Fruit fly (Drosophila melanogaster): ENCODE measurements around the gene CG33965.

CG33965 gene

dm6 chr3L:1232582-1232981 is at the start of gene CG33965:
TSS of gene CG33965 (plus strand) at chr3L:1232882.
- TF ChIP-seq Dll (optimal IDR thresholded peaks at IDR 0.05) = no peak

dm6 chr3L:1183467-1183866 is 49.2 kb upstream of the CG33965 start:
- TF ChIP-seq Dll (optimal IDR thresholded peaks at IDR 0.05) = no peak
- TF ChIP-seq EcR (GFP tag; optimal IDR thresholded peaks at IDR 0.05) = no peak
- no peak for TF ChIP-seq psq (optimal IDR thresholded peaks at IDR 0.05)
- TF ChIP-seq CG8478 (optimal IDR thresholded peaks at IDR 0.05) = no peak
- no peak for TF ChIP-seq usp (GFP tag; optimal IDR thresholded peaks at IDR 0.05)
- TF ChIP-seq pan (optimal IDR thresholded peaks at IDR 0.05) = no peak

- TF ChIP-seq EcR (GFP tag; optimal IDR thresholded peaks at IDR 0.05) = no peak
- TF ChIP-seq Dll (optimal IDR thresholded peaks at IDR 0.05) = no peak
- TF ChIP-seq pan (optimal IDR thresholded peaks at IDR 0.05) = no peak
- TF ChIP-seq usp (GFP tag; optimal IDR thresholded peaks at IDR 0.05) = no peak
- TF ChIP-seq CG8478 (optimal IDR thresholded peaks at IDR 0.05) = no peak
- TF ChIP-seq psq (optimal IDR thresholded peaks at IDR 0.05) = no peak
Observed at dm6 chr3L:1188936-1189659, 43.6 kb upstream of the CG33965 start, which contains the start of gene CG13912. TSS of gene CG13912 (plus strand) at chr3L:1189588.

dm6 chr3L:1193123-1193844 is 39.4 kb upstream of the CG33965 start, which contains the start of gene Trhn:
TSS of gene Trhn (minus strand) at chr3L:1193173.
- TF ChIP-seq pan (optimal IDR thresholded peaks at IDR 0.05) = no peak
- no peak for TF ChIP-seq CG8478 (optimal IDR thresholded peaks at IDR 0.05)
- no peak for TF ChIP-seq usp (GFP tag; optimal IDR thresholded peaks at IDR 0.05)
- TF ChIP-seq EcR (GFP tag; optimal IDR thresholded peaks at IDR 0.05) = no peak
- TF ChIP-seq psq (optimal IDR thresholded peaks at IDR 0.05) = no peak
- no peak for TF ChIP-seq Dll (optimal IDR thresholded peaks at IDR 0.05)

dm6 chr3L:1195202-1195601 is 37.5 kb upstream of the CG33965 start, which contains the start of gene LysX:
TSS of gene LysX (minus strand) at chr3L:1195302.
- TF ChIP-seq pan (optimal IDR thresholded peaks at IDR 0.05) (no peak), Dll (optimal IDR thresholded peaks at IDR 0.05) (no peak), psq (optimal IDR thresholded peaks at IDR 0.05) (no peak), usp (GFP tag; optimal IDR thresholded peaks at IDR 0.05) (no peak), EcR (GFP tag; optimal IDR thresholded peaks at IDR 0.05) (no peak), CG8478 (optimal IDR thresholded peaks at IDR 0.05) (no peak)

- TF ChIP-seq psq (optimal IDR thresholded peaks at IDR 0.05) (no peak), usp (GFP tag; optimal IDR thresholded peaks at IDR 0.05) (no peak), Dll (optimal IDR thresholded peaks at IDR 0.05) (no peak)
Observed at dm6 chr3L:1195868-1196552, 36.7 kb upstream of the CG33965 start, which contains the start of gene Aplip1. TSS of gene Aplip1 (plus strand) at chr3L:1196317.

dm6 chr3L:1200357-1201051 is 32.2 kb upstream of the CG33965 start, which contains the start of gene mwh:
TSS of gene mwh (plus strand) at chr3L:1200786.
- no peak for TF ChIP-seq CG8478 (optimal IDR thresholded peaks at IDR 0.05)
- no peak for TF ChIP-seq EcR (GFP tag; optimal IDR thresholded peaks at IDR 0.05)
- TF ChIP-seq usp (GFP tag; optimal IDR thresholded peaks at IDR 0.05) = no peak
- TF ChIP-seq Dll (optimal IDR thresholded peaks at IDR 0.05) = no peak
- no peak for TF ChIP-seq psq (optimal IDR thresholded peaks at IDR 0.05)
- TF ChIP-seq pan (optimal IDR thresholded peaks at IDR 0.05) = no peak

dm6 chr3L:1202588-1203195 is 30.0 kb upstream of the CG33965 start, which contains the start of gene meep:
TSS of gene meep (minus strand) at chr3L:1203036.
- TF ChIP-seq Dll (optimal IDR thresholded peaks at IDR 0.05) (no peak), pan (optimal IDR thresholded peaks at IDR 0.05) (no peak)

- TF ChIP-seq usp (GFP tag; optimal IDR thresholded peaks at IDR 0.05) (no peak), pan (optimal IDR thresholded peaks at IDR 0.05) (no peak), CG8478 (optimal IDR thresholded peaks at IDR 0.05) (no peak), Dll (optimal IDR thresholded peaks at IDR 0.05) (no peak), EcR (GFP tag; optimal IDR thresholded peaks at IDR 0.05) (no peak), psq (optimal IDR thresholded peaks at IDR 0.05) (no peak)
Observed at dm6 chr3L:1203855-1204431, 28.7 kb upstream of the CG33965 start.

dm6 chr3L:1204674-1205547 is 27.8 kb upstream of the CG33965 start, which contains the start of gene CG9119:
TSS of gene CG9119 (minus strand) at chr3L:1204795.
- TF ChIP-seq usp (GFP tag; optimal IDR thresholded peaks at IDR 0.05) = no peak
- no peak for TF ChIP-seq psq (optimal IDR thresholded peaks at IDR 0.05)
- no peak for TF ChIP-seq pan (optimal IDR thresholded peaks at IDR 0.05)
- no peak for TF ChIP-seq EcR (GFP tag; optimal IDR thresholded peaks at IDR 0.05)
- no peak for TF ChIP-seq Dll (optimal IDR thresholded peaks at IDR 0.05)
- TF ChIP-seq CG8478 (optimal IDR thresholded peaks at IDR 0.05) = no peak
